Worm (Caenorhabditis elegans) whole organism, L1 larva: Measurements from ENCODE around the gene sri-57.

Experiments used
- F16B12.6 ChIP-seq: fragments of 150-350 bp; optimal IDR thresholded peaks from 2 replicates; lab custom pipeline; 2014; ENCODE audit warnings: missing biosample characterization, missing genetic modification characterization
- aly-2 ChIP-seq: fragments of 150-350 bp; optimal IDR thresholded peaks from 2 replicates; lab custom pipeline; 2014; ENCODE audit warnings: missing biosample characterization, missing genetic modification characterization
- ces-1 ChIP-seq: fragments of 150-350 bp; optimal IDR thresholded peaks from 2 replicates; lab custom pipeline; 2014; ENCODE audit warnings: missing biosample characterization, missing genetic modification reagents, missing genetic modification characterization
- egl-27 ChIP-seq, 2 experiments: fragments of 150-350 bp in 1 of 2; sonication (generic microtip); optimal IDR thresholded peaks; 3 replicates each; lab custom pipeline; 2017 to 2018; ENCODE audit warnings: missing biosample characterization in 2 of 2, missing genetic modification characterization in 2 of 2, missing genetic modification reagents in 2 of 2
- fos-1 ChIP-seq: fragments of 150-350 bp; optimal IDR thresholded peaks from 2 replicates; lab custom pipeline; 2014; ENCODE audit warnings: missing biosample characterization, missing genetic modification characterization
- jun-1 ChIP-seq: fragments of 150-350 bp; optimal IDR thresholded peaks from 2 replicates; lab custom pipeline; 2014; ENCODE audit warnings: missing biosample characterization, missing genetic modification reagents, missing genetic modification characterization
- lin-13 ChIP-seq: fragments of 150-350 bp; optimal IDR thresholded peaks from 2 replicates; lab custom pipeline; 2014; ENCODE audit warnings: missing biosample characterization, missing genetic modification reagents, missing genetic modification characterization
- lin-39 ChIP-seq: fragments of 150-350 bp; optimal IDR thresholded peaks from 2 replicates; lab custom pipeline; 2014; ENCODE audit warnings: missing biosample characterization, missing genetic modification reagents, missing genetic modification characterization
- nhr-12 ChIP-seq: sonication (generic microtip); optimal IDR thresholded peaks from 2 replicates; lab custom pipeline; 2017; ENCODE audit warnings: missing biosample characterization, missing genetic modification characterization
- nhr-237 ChIP-seq: fragments of 150-350 bp; optimal IDR thresholded peaks from 2 replicates; lab custom pipeline; 2014; ENCODE audit warnings: missing biosample characterization, missing genetic modification characterization
- nhr-77 ChIP-seq: fragments of 150-350 bp; optimal IDR thresholded peaks from 2 replicates; lab custom pipeline; 2014; ENCODE audit warnings: missing biosample characterization, missing genetic modification characterization
- pqm-1 ChIP-seq: sonication (generic microtip); optimal IDR thresholded peaks from 3 replicates; lab custom pipeline; 2017; ENCODE audit warnings: missing biosample characterization, missing genetic modification characterization
- sptf-1 ChIP-seq: fragments of 150-350 bp; optimal IDR thresholded peaks from 2 replicates; lab custom pipeline; 2014; ENCODE audit warnings: missing biosample characterization, missing genetic modification characterization
- unc-62 ChIP-seq: fragments of 150-350 bp; optimal IDR thresholded peaks from 2 replicates; lab custom pipeline; 2014; ENCODE audit warnings: missing biosample characterization, missing genetic modification reagents, missing genetic modification characterization

DNA sequence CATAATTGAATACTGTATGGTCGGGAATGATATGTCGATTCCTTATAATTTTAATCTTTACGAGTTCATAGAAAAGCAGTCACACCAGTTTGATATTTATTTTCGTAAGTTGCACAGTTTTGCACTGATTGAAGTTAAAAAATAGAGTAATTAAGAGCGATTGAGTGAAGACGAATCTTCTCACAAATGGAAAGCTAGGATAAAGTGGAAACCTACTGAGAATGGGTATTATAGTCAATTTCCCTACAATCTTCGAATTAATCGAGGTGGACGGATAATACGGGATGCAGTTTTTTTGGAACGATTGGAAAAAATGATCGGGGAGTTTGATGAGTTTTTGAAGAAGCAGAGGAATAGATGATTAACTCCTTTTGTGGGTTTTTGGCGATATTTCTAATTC, 31.2 kb downstream of the sri-57 start, which contains the start of gene F22E5.23:
- no peak for TF ChIP-seq F16B12.6
- TF ChIP-seq pqm-1 = no peak
- TF ChIP-seq nhr-12 (tag; lab: Kevin White, UChicago) = no peak
- TF ChIP-seq lin-39 (tag; lab: Kevin White, UChicago) = no peak
- TF ChIP-seq aly-2 = no peak
- TF ChIP-seq ces-1 = no peak
- TF ChIP-seq nhr-237 (tag; lab: Kevin White, UChicago) = no peak
- no peak for TF ChIP-seq egl-27 (tag; optimal IDR thresholded peaks at IDR 0.05; lab: Kevin White, UChicago)
- TF ChIP-seq unc-62 (GFP tag; lab: Kevin White, UChicago) = no peak
- TF ChIP-seq jun-1 (tag; lab: Kevin White, UChicago) = no peak
- no peak for TF ChIP-seq fos-1
- no peak for TF ChIP-seq nhr-77 (tag; lab: Kevin White, UChicago)
- no peak for TF ChIP-seq lin-13 (GFP tag; lab: Kevin White, UChicago)
- no peak for TF ChIP-seq sptf-1
